Fruit fly (Drosophila melanogaster) whole organism, embryonic: ENCODE results near the gene raw.

Experiments used
- Atf6 ChIP-seq: fragments of 200-800 bp; sonication (Bioruptor generic); IDR thresholded peaks from 2 replicates; pipeline ENCODE4 v1.3.6; 2022; ENCODE audit warnings: missing biosample characterization, missing genetic modification characterization
- Bdp1 ChIP-seq: fragments of 200-800 bp; sonication (Bioruptor generic); optimal IDR thresholded peaks from 3 replicates; lab custom pipeline; 2016; ENCODE audit warnings: missing biosample characterization, missing genetic modification characterization
- CG10267 ChIP-seq: fragments of 200-800 bp; sonication (Bioruptor generic); optimal IDR thresholded peaks from 2 replicates; lab custom pipeline; 2018; ENCODE audit warnings: missing biosample characterization, mild to moderate bottlenecking, missing genetic modification characterization, moderate library complexity
- CG10321 ChIP-seq: fragments of 200-800 bp; sonication (Bioruptor generic); IDR thresholded peaks from 2 replicates; pipeline ENCODE4 v1.3.6; 2022; ENCODE audit warnings: missing biosample characterization, missing genetic modification characterization
- CG10462 ChIP-seq: fragments of 200-800 bp; sonication (Bioruptor generic); optimal IDR thresholded peaks from 2 replicates; lab custom pipeline; 2016; ENCODE audit warnings: missing biosample characterization, missing genetic modification characterization
- CG11504 ChIP-seq: fragments of 200-800 bp; sonication (Bioruptor generic); optimal IDR thresholded peaks from 3 replicates; lab custom pipeline; 2019; ENCODE audit warnings: missing biosample characterization, mild to moderate bottlenecking, missing genetic modification characterization, moderate library complexity
- CG13123 ChIP-seq: fragments of 200-800 bp; sonication (Bioruptor generic); optimal IDR thresholded peaks from 2 replicates; lab custom pipeline; 2016; ENCODE audit warnings: missing biosample characterization, missing genetic modification characterization
- CG15269 ChIP-seq: fragments of 200-800 bp; sonication (Bioruptor generic); optimal IDR thresholded peaks from 2 replicates; lab custom pipeline; 2018; ENCODE audit warnings: missing biosample characterization, mild to moderate bottlenecking, missing genetic modification characterization, moderate library complexity
- CG15696 ChIP-seq: fragments of 200-800 bp; sonication (Bioruptor generic); optimal IDR thresholded peaks from 2 replicates; lab custom pipeline; 2019; ENCODE audit warnings: missing biosample characterization, mild to moderate bottlenecking, missing genetic modification characterization, moderate library complexity
- CG1647 ChIP-seq: fragments of 200-800 bp; sonication (Bioruptor generic); optimal IDR thresholded peaks from 3 replicates; lab custom pipeline; 2016; ENCODE audit warnings: missing biosample characterization, missing genetic modification characterization
- CG16813 ChIP-seq: fragments of 200-800 bp; sonication (Bioruptor generic); IDR thresholded peaks from 3 replicates; pipeline ENCODE4 v1.3.6; 2022; ENCODE audit warnings: missing biosample characterization, missing genetic modification characterization; ENCODE audit not compliant: partially characterized antibody
- CG17568 ChIP-seq: fragments of 200-800 bp; sonication (Bioruptor generic); optimal IDR thresholded peaks from 2 replicates; lab custom pipeline; 2018; ENCODE audit warnings: missing biosample characterization, mild to moderate bottlenecking, missing genetic modification characterization, moderate library complexity
- CG17829 ChIP-seq: fragments of 200-800 bp; optimal IDR thresholded peaks from 2 replicates; lab custom pipeline; 2019; ENCODE audit warnings: missing biosample characterization, mild to moderate bottlenecking, missing genetic modification characterization, moderate library complexity
- CG2889 ChIP-seq: fragments of 200-800 bp; sonication (Bioruptor generic); IDR thresholded peaks from 3 replicates; pipeline ENCODE4 v1.3.6; 2022; ENCODE audit warnings: missing biosample characterization, missing genetic modification characterization
- CG30020 ChIP-seq: fragments of 200-800 bp; optimal IDR thresholded peaks from 2 replicates; lab custom pipeline; 2019; ENCODE audit warnings: missing biosample characterization, mild to moderate bottlenecking, missing genetic modification characterization, moderate library complexity
- CG3065 ChIP-seq: fragments of 200-800 bp; sonication (Bioruptor generic); optimal IDR thresholded peaks from 2 replicates; lab custom pipeline; 2016; ENCODE audit warnings: missing biosample characterization, missing genetic modification characterization
- CG31224 ChIP-seq: fragments of 200-800 bp; sonication (Bioruptor generic); IDR thresholded peaks from 2 replicates; pipeline ENCODE4 v1.3.6; 2022; ENCODE audit warnings: missing biosample characterization, missing genetic modification characterization
- CG3407 ChIP-seq: fragments of 200-800 bp; sonication (Bioruptor generic); optimal IDR thresholded peaks from 2 replicates; lab custom pipeline; 2018; ENCODE audit warnings: missing biosample characterization, mild to moderate bottlenecking, missing genetic modification characterization
- CG4282 ChIP-seq: fragments of 200-800 bp; sonication (Bioruptor generic); optimal IDR thresholded peaks from 2 replicates; lab custom pipeline; 2016; ENCODE audit warnings: missing biosample characterization, missing genetic modification characterization
- CG4360 ChIP-seq: fragments of 200-800 bp; sonication (Bioruptor generic); IDR thresholded peaks from 2 replicates; pipeline ENCODE4 v1.3.6; 2022; ENCODE audit warnings: missing biosample characterization, missing genetic modification characterization
- CG4854 ChIP-seq: fragments of 200-800 bp; sonication (Bioruptor generic); optimal IDR thresholded peaks from 2 replicates; lab custom pipeline; 2016; ENCODE audit warnings: missing biosample characterization, missing genetic modification characterization, inconsistent platforms
- CG6765 ChIP-seq: fragments of 200-800 bp; sonication (Bioruptor generic); optimal IDR thresholded peaks from 3 replicates; lab custom pipeline; 2017; ENCODE audit warnings: missing biosample characterization, mild to moderate bottlenecking, missing genetic modification characterization
- CG8089 ChIP-seq: fragments of 200-800 bp; sonication (Bioruptor generic); optimal IDR thresholded peaks from 3 replicates; lab custom pipeline; 2016; ENCODE audit warnings: missing biosample characterization, missing genetic modification characterization
- CG8765 ChIP-seq: fragments of 200-800 bp; sonication (Bioruptor generic); IDR thresholded peaks from 2 replicates; pipeline ENCODE4 v1.3.6; 2022; ENCODE audit warnings: missing biosample characterization, missing genetic modification characterization
- CG9609 ChIP-seq: fragments of 200-800 bp; sonication (Bioruptor generic); optimal IDR thresholded peaks from 3 replicates; lab custom pipeline; 2016; ENCODE audit warnings: missing biosample characterization, missing genetic modification characterization
- CG9727 ChIP-seq: fragments of 200-800 bp; sonication (Bioruptor generic); optimal IDR thresholded peaks from 3 replicates; lab custom pipeline; 2017; ENCODE audit warnings: missing biosample characterization, mild to moderate bottlenecking, missing genetic modification characterization
- CkIIα-i1 ChIP-seq: fragments of 200-800 bp; sonication (Bioruptor generic); IDR thresholded peaks from 2 replicates; pipeline ENCODE4 v1.3.6; 2022; ENCODE audit warnings: missing biosample characterization, missing genetic modification characterization
- Deaf1 ChIP-seq: fragments of 200-800 bp; optimal IDR thresholded peaks from 3 replicates; lab custom pipeline; 2019; ENCODE audit warnings: missing biosample characterization, mild to moderate bottlenecking, missing genetic modification characterization, moderate library complexity
- Dp ChIP-seq: fragments of 200-800 bp; sonication (Bioruptor generic); optimal IDR thresholded peaks from 2 replicates; lab custom pipeline; 2018; ENCODE audit warnings: missing biosample characterization, mild to moderate bottlenecking, missing genetic modification characterization, moderate library complexity
- E2f1 ChIP-seq: fragments of 200-800 bp; sonication (Bioruptor generic); IDR thresholded peaks from 2 replicates; pipeline ENCODE4 v1.3.6; 2022; ENCODE audit warnings: missing biosample characterization, missing genetic modification characterization
- E2f2 ChIP-seq: fragments of 200-800 bp; sonication (Bioruptor generic); IDR thresholded peaks from 2 replicates; pipeline ENCODE4 v1.3.6; 2022; ENCODE audit warnings: missing biosample characterization, missing genetic modification characterization
- Gug ChIP-seq: fragments of 200-800 bp; sonication (Bioruptor generic); IDR thresholded peaks from 4 replicates; pipeline ENCODE4 v1.3.6; 2022; ENCODE audit warnings: missing biosample characterization, missing genetic modification characterization
- HLH3B ChIP-seq: fragments of 200-800 bp; sonication (Bioruptor generic); IDR thresholded peaks from 2 replicates; pipeline ENCODE4 v1.3.6; 2022; ENCODE audit warnings: missing biosample characterization, missing genetic modification characterization
- Hr39 ChIP-seq: fragments of >200 bp; optimal IDR thresholded peaks from 2 replicates; lab custom pipeline; 2017
- Hsf ChIP-seq: fragments of 200-800 bp; sonication (Bioruptor generic); optimal IDR thresholded peaks from 3 replicates; lab custom pipeline; 2016; ENCODE audit warnings: missing biosample characterization, missing genetic modification characterization
- Mes4 ChIP-seq: fragments of 200-800 bp; sonication (Bioruptor generic); optimal IDR thresholded peaks from 2 replicates; lab custom pipeline; 2016; ENCODE audit warnings: missing biosample characterization, missing genetic modification characterization
- Opbp ChIP-seq: fragments of 200-800 bp; sonication (Bioruptor generic); IDR thresholded peaks from 3 replicates; pipeline ENCODE4 v1.3.6; 2022; ENCODE audit warnings: missing biosample characterization, missing genetic modification characterization; ENCODE audit not compliant: partially characterized antibody
- Sry-β ChIP-seq: fragments of 200-800 bp; sonication (Bioruptor generic); optimal IDR thresholded peaks from 2 replicates; lab custom pipeline; 2018; ENCODE audit warnings: missing biosample characterization, mild to moderate bottlenecking, missing genetic modification characterization, moderate library complexity
- ara ChIP-seq: fragments of 200-800 bp; sonication (Bioruptor generic); IDR thresholded peaks from 2 replicates; pipeline ENCODE4 v1.3.6; 2022; ENCODE audit warnings: missing biosample characterization, missing genetic modification characterization
- ash1 ChIP-seq: fragments of 200-800 bp; sonication (Bioruptor generic); optimal IDR thresholded peaks from 2 replicates; lab custom pipeline; 2018; ENCODE audit warnings: missing biosample characterization, mild to moderate bottlenecking, missing genetic modification characterization
- cad ChIP-seq: fragments of >200 bp; optimal IDR thresholded peaks from 2 replicates; lab custom pipeline; 2017; ENCODE audit warnings: missing biosample characterization, missing genetic modification characterization
- caup ChIP-seq: fragments of 200-800 bp; sonication (Bioruptor generic); optimal IDR thresholded peaks from 3 replicates; lab custom pipeline; 2017; ENCODE audit warnings: missing biosample characterization, mild to moderate bottlenecking, missing genetic modification characterization, moderate library complexity; ENCODE audit not compliant: severe bottlenecking
- dimm ChIP-seq: fragments of 200-800 bp; sonication (Bioruptor generic); IDR thresholded peaks from 2 replicates; pipeline ENCODE4 v1.3.6; 2022; ENCODE audit warnings: missing biosample characterization, missing genetic modification characterization
- exex ChIP-seq: fragments of 200-800 bp; sonication (Bioruptor generic); optimal IDR thresholded peaks from 4 replicates; lab custom pipeline; 2018; ENCODE audit warnings: missing biosample characterization, mild to moderate bottlenecking, missing genetic modification characterization, moderate library complexity
- jing ChIP-seq: fragments of 200-800 bp; sonication (Bioruptor generic); optimal IDR thresholded peaks from 2 replicates; lab custom pipeline; 2018; ENCODE audit warnings: missing biosample characterization, mild to moderate bottlenecking, missing genetic modification characterization
- kni ChIP-seq: fragments of 200-800 bp; sonication (Bioruptor generic); optimal IDR thresholded peaks from 3 replicates; lab custom pipeline; 2017; ENCODE audit warnings: mild to moderate bottlenecking, missing biosample characterization, missing genetic modification reagents, missing genetic modification characterization
- mam ChIP-seq: fragments of 200-800 bp; sonication (Bioruptor generic); optimal IDR thresholded peaks from 3 replicates; lab custom pipeline; 2016; ENCODE audit warnings: missing biosample characterization, missing genetic modification characterization
- nom ChIP-seq: fragments of 200-800 bp; sonication (Bioruptor generic); optimal IDR thresholded peaks from 2 replicates; lab custom pipeline; 2017; ENCODE audit warnings: missing biosample characterization, missing genetic modification characterization, mild to moderate bottlenecking, moderate library complexity, missing genetic modification reagents
- sqz ChIP-seq: fragments of 200-800 bp; sonication (Bioruptor generic); optimal IDR thresholded peaks from 3 replicates; lab custom pipeline; 2018; ENCODE audit warnings: missing biosample characterization, mild to moderate bottlenecking, missing genetic modification characterization
- unpg ChIP-seq: fragments of 200-800 bp; sonication (Bioruptor generic); optimal IDR thresholded peaks from 3 replicates; lab custom pipeline; 2018; ENCODE audit warnings: missing biosample characterization, mild to moderate bottlenecking, missing genetic modification characterization, moderate library complexity
- usp ChIP-seq: fragments of >200 bp; optimal IDR thresholded peaks from 2 replicates; lab custom pipeline; 2017; ENCODE audit warnings: missing biosample characterization, missing genetic modification characterization
- zfh2 ChIP-seq: fragments of 200-800 bp; sonication (Bioruptor generic); optimal IDR thresholded peaks from 2 replicates; lab custom pipeline; 2016; ENCODE audit warnings: missing biosample characterization, missing genetic modification characterization

Gene raw

DNA sequence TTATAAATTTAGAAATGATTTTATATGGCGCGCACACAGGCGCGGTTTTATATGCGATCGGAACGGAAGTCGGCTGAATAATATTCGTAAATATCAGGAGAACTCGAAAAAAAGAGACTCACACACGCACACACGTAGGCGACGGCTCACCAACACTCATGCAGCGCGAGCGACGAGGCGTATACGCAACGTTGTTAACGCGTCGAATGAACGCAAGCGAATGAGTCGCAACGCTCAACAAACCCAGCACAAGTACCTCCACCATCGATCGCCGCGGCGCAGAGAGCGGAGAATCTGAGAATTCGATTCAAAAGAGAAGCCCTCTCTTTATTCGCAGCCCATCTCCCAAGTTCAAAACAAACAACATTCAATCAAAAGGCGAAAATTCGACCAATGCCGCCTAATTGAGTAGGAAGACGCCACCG, 4.9 kb downstream of the raw start (continued):
- TF ChIP-seq jing (no peak), CG8089 (GFP tag; lab: Kevin White, UChicago) (no peak), CG13123 (no peak), dimm (GFP tag; lab: Robert Waterston, UW) (no peak), E2f2 (peak; percentile 32; the same call in 1 of the 2 replicates), CG15696 (tag; lab: Kevin White, UChicago) (no peak), Dp (GFP tag; lab: Kevin White, UChicago) (no peak), CG10321 (GFP tag; lab: Robert Waterston, UW) (no peak), sqz (peak; percentile 55), CG8765 (GFP tag; lab: Robert Waterston, UW) (no peak; the same call in 1 of the 2 replicates), CG6765 (GFP tag; lab: Kevin White, UChicago) (peak; percentile 62), Bdp1 (GFP tag; lab: Kevin White, UChicago) (no peak), CG4282 (GFP tag; lab: Kevin White, UChicago) (peak; percentile 3), exex (tag; lab: Kevin White, UChicago) (peak; percentile 75), mam (peak; percentile 5), Opbp (GFP tag; lab: Robert Waterston, UW) (peak; percentile 60; the same call in 1 of the 3 replicates), ara (GFP tag; lab: Robert Waterston, UW) (0 out of 2 replicates have a peak, but pooled peaks have one; percentile 28), ash1 (GFP tag; lab: Kevin White, UChicago) (peak; percentile 25), CG11504 (peak; percentile 2), zfh2 (GFP tag; lab: Kevin White, UChicago) (peak; percentile 9), CkIIα-i1 (no peak), CG17829 (tag; lab: Kevin White, UChicago) (peak; percentile 25), CG4854 (GFP tag; lab: Kevin White, UChicago) (no peak), HLH3B (GFP tag; lab: Robert Waterston, UW) (peak; percentile 53; the same call in 1 of the 2 replicates), E2f1 (0 out of 2 replicates have a peak, but pooled peaks have one; percentile 30), Mes4 (GFP tag; lab: Kevin White, UChicago) (peak; percentile 0), CG9609 (peak; percentile 5), CG16813 (GFP tag; lab: Robert Waterston, UW) (no peak), CG3065 (no peak), CG9727 (GFP tag; lab: Kevin White, UChicago) (no peak), CG17568 (GFP tag; lab: Kevin White, UChicago) (no peak), CG15269 (tag; lab: Kevin White, UChicago) (peak; percentile 57), CG10462 (GFP tag; lab: Kevin White, UChicago) (no peak), CG1647 (peak; percentile 1), Hsf (GFP tag; lab: Kevin White, UChicago) (no peak), Deaf1 (tag; lab: Kevin White, UChicago) (peak; percentile 67), kni (GFP tag; lab: Kevin White, UChicago) (peak; percentile 1), Gug (0 out of 4 replicates have a peak, but pooled peaks have one; percentile 15), cad (GFP tag; lab: Kevin White, UChicago) (no peak), nom (GFP tag; lab: Kevin White, UChicago) (peak; percentile 65), usp (GFP tag; lab: Kevin White, UChicago) (no peak), CG4360 (GFP tag; lab: Robert Waterston, UW) (no peak), Sry-β (GFP tag; lab: Kevin White, UChicago) (no peak), CG2889 (GFP tag; lab: Robert Waterston, UW) (no peak), CG3407 (no peak), CG30020 (tag; lab: Kevin White, UChicago) (no peak), Atf6 (GFP tag; lab: Robert Waterston, UW) (peak; percentile 73), CG31224 (GFP tag; lab: Robert Waterston, UW) (no peak), unpg (GFP tag; lab: Kevin White, UChicago) (no peak), caup (GFP tag; lab: Kevin White, UChicago) (peak; percentile 76), CG10267 (no peak), Hr39 (lab: Kevin White, UChicago) (no peak)
